Worm (Caenorhabditis elegans): ENCODE measurements around the gene R151.2.

The R151.2 gene

DNA sequence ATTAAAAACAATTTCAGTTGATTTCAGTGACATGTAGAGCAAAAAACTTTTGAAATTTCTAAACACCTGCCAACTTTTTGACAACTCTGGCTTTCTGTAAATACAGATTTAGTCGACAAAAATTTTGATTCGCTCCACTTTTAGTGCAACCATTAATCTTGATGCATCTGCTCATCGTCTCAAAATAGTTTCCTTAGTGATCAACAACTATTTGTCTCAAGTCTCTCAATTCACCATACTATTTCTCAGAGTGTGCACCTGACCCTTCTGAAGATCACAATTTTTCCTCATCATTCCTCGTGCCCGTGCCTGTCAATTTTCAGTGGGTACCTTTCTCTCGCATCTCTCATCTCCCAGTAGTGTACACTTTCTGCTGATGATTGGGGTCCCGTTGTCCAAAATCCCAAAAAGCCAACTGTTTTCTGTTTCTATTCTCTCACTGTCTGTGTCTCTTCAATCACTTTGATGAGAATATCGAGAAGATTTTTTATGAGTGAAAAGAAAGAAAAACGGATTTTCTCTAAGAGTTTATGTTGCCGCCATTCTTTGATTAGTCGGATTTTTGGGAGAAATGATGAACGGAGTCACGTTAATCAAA is 7.3 kb downstream of the R151.2 start:
- TF ChIP-seq mdl-1 (tag; optimal IDR thresholded peaks at IDR 0.05) (peak in 1 of 2 experiments; percentile 0), egl-43 (GFP tag; IDR thresholded peaks at IDR 0.05) (no peak), F49E8.2 (tag; optimal IDR thresholded peaks at IDR 0.05; ENCODE audit: borderline replicate concordance) (no peak), lin-38 (GFP tag; IDR thresholded peaks at IDR 0.05) (no peak), nhr-48 (tag; optimal IDR thresholded peaks at IDR 0.05) (no peak), F26F4.8 (GFP tag; conservative IDR thresholded peaks at IDR 0.05) (no peak), tag-97 (GFP tag; IDR thresholded peaks at IDR 0.05) (no peak), skn-1 (tag; optimal IDR thresholded peaks at IDR 0.05) (no peak), daf-8 (GFP tag; IDR thresholded peaks at IDR 0.05) (no peak), aha-1 (tag) (peak; percentile 84), R02D3.7 (tag; optimal IDR thresholded peaks at IDR 0.05) (no peak), hlh-30 (tag; optimal IDR thresholded peaks at IDR 0.05; ENCODE audit: insufficient read depth) (peak; percentile 68), spr-3 (GFP tag; optimal IDR thresholded peaks at IDR 0.05) (no peak), ceh-20 (GFP tag; IDR thresholded peaks at IDR 0.05) (0 out of 2 replicates have a peak, but pooled peaks have one; percentile 48), fkh-10 (GFP tag; optimal IDR thresholded peaks at IDR 0.05) (no peak), zip-11 (GFP tag; IDR thresholded peaks at IDR 0.05) (no peak), nhr-76 (tag; optimal IDR thresholded peaks at IDR 0.05) (no peak), mes-2 (tag; optimal IDR thresholded peaks at IDR 0.05; ENCODE audit: poor library complexity, severe bottlenecking) (no peak), dmd-6 (GFP tag; IDR thresholded peaks at IDR 0.05) (no peak), mxl-3 (GFP tag; optimal IDR thresholded peaks at IDR 0.05) (no peak), snpc-1.2 (GFP tag; IDR thresholded peaks at IDR 0.05) (no peak), egl-27 (tag; optimal IDR thresholded peaks at IDR 0.05) (no peak), ctbp-1 (GFP tag; IDR thresholded peaks at IDR 0.05) (no peak), rbr-2 (tag; optimal IDR thresholded peaks at IDR 0.05) (no peak), nhr-28 (tag; optimal IDR thresholded peaks at IDR 0.05) (peak; percentile 5), madf-9 (GFP tag; conservative IDR thresholded peaks at IDR 0.05) (no peak), fos-1 (tag; optimal IDR thresholded peaks at IDR 0.05) (no peak), mep-1 (tag; optimal IDR thresholded peaks at IDR 0.05) (no peak), dmd-8 (GFP tag; IDR thresholded peaks at IDR 0.05) (no peak), unc-130 (GFP tag; optimal IDR thresholded peaks at IDR 0.05) (no peak), daf-16 (GFP tag; optimal IDR thresholded peaks at IDR 0.05) (peak in 1 of 2 experiments; percentile 95), daf-16 (tag; optimal IDR thresholded peaks at IDR 0.05) (no peak), snpc-4 (tag; optimal IDR thresholded peaks at IDR 0.05) (no peak), lin-13 (GFP tag; optimal IDR thresholded peaks at IDR 0.05) (no peak), zag-1 (tag; optimal IDR thresholded peaks at IDR 0.05) (no peak), ces-1 (GFP tag; optimal IDR thresholded peaks at IDR 0.05) (no peak), lin-1 (GFP tag; IDR thresholded peaks at IDR 0.05) (no peak), zip-2 (tag; optimal IDR thresholded peaks at IDR 0.05) (no peak), hlh-11 (tag; optimal IDR thresholded peaks at IDR 0.05) (peak; percentile 68), attf-4 (tag; optimal IDR thresholded peaks at IDR 0.05) (no peak), lsy-2 (tag; optimal IDR thresholded peaks at IDR 0.05) (peak in 1 of 2 experiments; percentile 18), Y48G9A.11 (GFP tag; IDR thresholded peaks at IDR 0.05) (no peak), ZK546.5 (tag; optimal IDR thresholded peaks at IDR 0.05) (no peak), vab-7 (GFP tag; IDR thresholded peaks at IDR 0.05) (no peak), aly-2 (tag; optimal IDR thresholded peaks at IDR 0.05) (no peak), nhr-237 (tag; optimal IDR thresholded peaks at IDR 0.05) (no peak), set-16 (GFP tag; IDR thresholded peaks at IDR 0.05) (no peak), unc-62 (GFP tag; optimal IDR thresholded peaks at IDR 0.05 in 1 of 2) (peak in 1 of 2 experiments; percentile 68), unc-62 (tag; optimal IDR thresholded peaks at IDR 0.05) (no peak), lin-15B (tag; optimal IDR thresholded peaks at IDR 0.05) (no peak), nhr-41 (GFP tag; IDR thresholded peaks at IDR 0.05) (no peak), tra-1 (GFP tag; IDR thresholded peaks at IDR 0.05) (no peak), nhr-6 (tag; optimal IDR thresholded peaks at IDR 0.05) (no peak)
